Fruit fly (Drosophila melanogaster) ovary, adult (tissue): ENCODE data around the gene CG14915.

Source experiments
- CG17801 ChIP-seq: fragments of 200-800 bp; optimal IDR thresholded peaks from 2 replicates; lab custom pipeline; 2019; ENCODE audit warnings: missing biosample characterization, mild to moderate bottlenecking, missing genetic modification characterization, moderate library complexity; ENCODE audit not compliant: partially characterized antibody

Gene CG14915

DNA sequence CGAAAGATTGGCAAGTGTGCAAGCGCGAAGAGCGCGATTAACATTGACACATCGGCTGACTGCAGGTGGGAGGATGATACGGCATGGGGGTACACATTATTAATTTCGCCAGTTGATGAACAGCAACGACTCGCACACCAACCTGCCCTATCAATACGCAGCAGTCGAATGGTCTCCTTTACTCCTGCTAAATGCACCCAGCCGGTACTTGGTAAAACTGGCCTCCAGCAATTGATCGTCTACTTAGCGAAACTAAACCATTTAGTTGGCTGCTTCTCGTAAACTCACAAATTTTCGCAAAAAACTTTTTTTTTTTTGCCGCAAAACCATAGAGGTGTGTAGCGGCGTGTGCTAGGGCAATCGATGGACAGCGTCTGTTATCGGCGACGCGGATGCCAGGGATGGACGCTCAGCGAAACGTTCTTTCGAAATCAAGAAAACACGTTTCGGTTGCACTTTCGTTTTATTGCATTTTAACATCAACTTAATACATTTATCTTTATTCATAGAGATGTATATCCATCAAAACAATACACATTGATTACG, 29.8 kb downstream of the CG14915 start, which contains the start of gene Ge-1:
TSS of gene Ge-1 (minus strand) at position 373 of the 546 bp plus-strand sequence.
- TF ChIP-seq CG17801 (GFP tag; lab: Kevin White, UChicago) = peak; percentile 40

DNA sequence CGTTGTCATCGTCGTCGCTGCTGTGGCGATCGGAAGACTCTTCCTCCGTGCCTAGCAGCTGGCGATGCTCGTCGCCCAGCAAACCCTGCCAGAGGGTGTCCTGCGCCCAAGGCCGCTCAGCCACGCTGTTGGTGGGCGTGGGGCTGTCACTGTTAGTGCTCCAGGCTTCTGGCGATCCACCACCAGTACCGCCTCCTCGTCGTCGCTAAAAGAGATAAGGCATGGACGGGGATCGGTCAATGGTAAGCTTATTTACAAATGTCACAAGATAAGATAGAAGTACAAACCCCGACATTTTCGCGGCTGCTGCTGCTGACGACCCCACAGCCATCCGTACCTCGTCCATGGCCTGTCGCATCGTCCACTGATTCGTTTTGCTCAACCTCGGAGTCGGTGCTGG, 34.5 kb downstream of the CG14915 start:
- TF ChIP-seq CG17801 (GFP tag; lab: Kevin White, UChicago) = no peak

DNA sequence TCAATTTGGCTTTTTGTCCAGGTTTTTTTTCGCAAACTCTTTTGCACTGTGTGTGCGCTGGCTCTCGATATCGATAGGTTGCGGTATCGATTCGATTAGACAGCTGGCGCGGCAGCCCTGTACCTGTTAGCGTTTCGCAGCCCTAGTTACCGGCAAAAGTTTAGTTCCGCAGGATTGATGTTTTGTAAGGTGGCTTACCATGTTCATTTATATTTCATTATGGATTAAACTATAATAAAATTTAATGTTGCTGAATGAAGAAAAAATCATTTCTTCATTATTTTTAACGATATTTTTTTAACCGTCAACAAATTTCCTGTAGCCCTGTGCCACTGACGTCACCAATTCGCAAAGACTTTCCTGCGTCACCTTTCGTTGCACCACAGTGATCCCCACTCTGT, 35.7 kb downstream of the CG14915 start, which contains the start of gene Reps:
TSS of gene Reps (minus strand) at position 84 of the 401 bp plus-strand sequence.
- peak; percentile 94 for TF ChIP-seq CG17801 (GFP tag; lab: Kevin White, UChicago)

DNA sequence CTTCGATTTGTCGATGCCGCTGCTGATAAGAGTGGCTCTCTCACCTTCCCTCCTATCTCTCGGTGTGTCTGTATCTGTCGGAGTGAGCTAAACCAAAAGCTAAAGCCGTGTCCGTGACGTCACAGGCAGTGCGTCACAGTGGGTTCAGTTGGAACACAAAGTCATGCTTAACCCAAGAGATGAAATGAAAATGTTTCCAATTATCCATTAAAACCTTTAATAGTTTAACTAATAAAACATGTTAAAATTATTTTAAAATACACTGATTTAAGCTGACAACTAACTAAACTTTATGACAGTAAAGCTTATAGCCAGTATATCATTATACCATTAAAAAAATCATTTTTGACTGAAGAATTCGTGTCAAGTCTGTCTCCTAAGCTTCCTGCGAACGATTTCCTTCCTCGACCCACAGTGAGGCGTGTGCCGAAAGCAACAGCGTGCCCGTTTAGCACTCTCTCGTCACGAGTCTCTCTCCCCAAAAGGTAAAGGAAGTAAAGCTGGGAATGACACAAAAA, 42.2 kb downstream of the CG14915 start, which contains the start of gene Idua:
TSS of gene Idua (minus strand) at position 51 of the 518 bp plus-strand sequence.
- peak; percentile 31 for TF ChIP-seq CG17801 (GFP tag; lab: Kevin White, UChicago)

DNA sequence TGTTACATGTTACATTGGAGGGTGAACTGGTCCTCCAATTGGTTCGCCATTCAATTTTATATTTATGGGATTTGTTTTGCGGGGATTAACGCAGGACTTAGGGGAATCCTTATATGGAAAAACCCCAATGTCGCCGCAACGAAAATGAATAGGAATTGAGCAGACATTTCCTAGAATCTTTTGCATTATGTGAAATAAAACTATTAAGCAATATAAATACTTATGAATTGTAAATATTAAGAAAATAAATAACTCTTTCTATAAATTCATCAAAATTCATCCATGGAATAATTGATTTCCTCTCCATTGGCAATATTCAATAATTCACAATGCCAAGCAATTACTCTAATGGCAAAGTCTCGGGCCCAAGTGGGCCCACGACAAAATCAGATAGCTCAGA, 42.9 kb downstream of the CG14915 start, which contains the start of gene Gr32a:
TSS of gene Gr32a (plus strand) at position 301 of the 400 bp plus-strand sequence.
- no peak for TF ChIP-seq CG17801 (GFP tag; lab: Kevin White, UChicago)

DNA sequence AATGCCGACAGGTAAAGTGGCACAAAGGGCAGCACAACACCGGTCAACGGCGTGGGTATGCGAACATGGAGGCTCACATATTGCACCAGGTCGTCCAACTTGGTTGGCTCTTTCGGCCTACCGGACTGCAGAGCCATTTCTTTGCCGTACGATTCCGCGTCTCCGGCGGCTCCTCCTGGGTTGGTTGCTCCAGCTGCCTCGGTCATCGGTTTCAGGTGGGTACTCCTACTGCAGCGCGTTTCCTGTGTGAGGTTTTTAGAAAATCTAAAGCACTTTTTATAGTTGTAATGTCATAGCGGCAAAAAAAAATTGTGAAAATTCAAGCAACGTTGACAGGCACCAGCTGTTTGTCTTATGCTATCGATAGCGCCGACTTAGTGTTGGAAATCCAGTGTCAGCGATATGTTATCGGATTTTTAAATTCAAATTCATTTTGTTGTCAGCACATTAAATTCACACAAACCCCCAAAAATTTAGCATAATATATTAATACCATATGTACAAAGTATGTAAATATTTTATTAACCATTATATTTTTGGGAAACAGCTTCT, 49.2 kb downstream of the CG14915 start, which contains the start of gene CG6230:
TSS of gene CG6230 (minus strand) at position 354 of the 552 bp plus-strand sequence.
- TF ChIP-seq CG17801 (GFP tag; lab: Kevin White, UChicago) = no peak
